5 fruit fly cellular contexts compared by ENCODE assay signal in the genomic region with DNA sequence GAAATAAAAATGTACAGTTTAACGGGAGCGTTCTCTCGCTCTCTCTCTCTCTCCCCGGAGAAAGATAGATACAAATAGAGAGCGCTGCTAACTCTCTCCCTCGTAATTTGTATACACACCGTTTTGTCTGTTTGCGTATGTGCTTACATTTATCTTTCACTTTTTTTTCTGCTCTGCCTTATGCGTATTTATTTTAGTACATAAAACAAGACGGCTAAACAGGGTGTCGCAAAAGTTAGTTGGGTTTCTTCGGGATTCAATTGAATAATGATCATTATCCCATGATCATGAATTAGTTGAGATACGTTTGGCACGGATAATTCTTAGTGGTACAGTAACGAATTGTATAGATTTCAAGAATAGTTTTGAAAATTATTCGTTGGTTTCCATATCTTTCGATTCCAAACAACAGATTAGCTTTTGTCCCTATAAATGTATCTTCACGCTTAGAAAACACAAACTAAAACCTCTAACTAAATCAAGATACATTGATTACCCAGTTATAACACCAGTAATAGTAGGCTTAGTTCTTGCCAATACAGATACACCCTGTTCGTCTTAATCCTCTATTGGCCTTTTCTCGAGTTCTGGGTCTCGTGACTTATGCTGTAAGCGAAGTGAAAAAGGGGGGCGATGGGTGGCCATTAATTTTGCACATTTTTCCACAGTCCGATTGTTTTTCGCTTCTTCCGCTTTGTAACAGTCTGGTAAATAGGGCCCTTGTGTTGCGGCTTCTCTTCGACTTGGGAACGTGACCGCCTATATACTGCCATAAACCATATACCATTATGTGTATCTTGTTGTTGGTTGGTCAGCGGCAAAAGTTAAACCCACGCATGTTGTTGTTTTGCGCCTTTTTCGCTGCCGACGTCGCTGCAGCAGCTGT.
TF ChIP-seq lines count a peak whose summit lies in the region.

No protein-coding gene starts in this region.

- TF ChIP-seq CTCF in whole organism, embryonic (GFP tag; optimal IDR thresholded peaks at IDR 0.05; lab: Kevin White, UChicago) = peak; percentile 41

TF ChIP-seq in whole organism, adult, 20 proteins besides CTCF, POLR2A, EP300 and RAD21 (continues in another document):
- TF ChIP-seq cnc (optimal IDR thresholded peaks at IDR 0.05; lab: Kevin White, UChicago) (no peak), cic (GFP tag; optimal IDR thresholded peaks at IDR 0.05; lab: Kevin White, UChicago) (no peak), kay (GFP tag; lab: Kevin White, UChicago; ENCODE audit: borderline replicate concordance) (peak; percentile 93), Crg-1 (GFP tag; optimal IDR thresholded peaks at IDR 0.05; lab: Kevin White, UChicago) (peak; percentile 41), CG1620 (GFP tag; optimal IDR thresholded peaks at IDR 0.05; lab: Kevin White, UChicago) (no peak), CG11617 (GFP tag; optimal IDR thresholded peaks at IDR 0.05; lab: Kevin White, UChicago) (peak; percentile 88), CG5204 (GFP tag; optimal IDR thresholded peaks at IDR 0.05; lab: Kevin White, UChicago) (no peak), CG14711 (tag; optimal IDR thresholded peaks at IDR 0.05; lab: Kevin White, UChicago) (peak; percentile 77), CG7045 (GFP tag; optimal IDR thresholded peaks at IDR 0.05; lab: Kevin White, UChicago) (peak; percentile 92), Mnt (GFP tag; optimal IDR thresholded peaks at IDR 0.05; lab: Kevin White, UChicago) (peak; percentile 56), Hr96 (GFP tag; optimal IDR thresholded peaks at IDR 0.05; lab: Kevin White, UChicago) (peak; percentile 79), CG33017 (tag; optimal IDR thresholded peaks at IDR 0.05; lab: Kevin White, UChicago) (peak; percentile 90), tj (GFP tag; optimal IDR thresholded peaks at IDR 0.05; lab: Kevin White, UChicago) (peak; percentile 3), bab1 (GFP tag; optimal IDR thresholded peaks at IDR 0.05; lab: Kevin White, UChicago) (peak; percentile 42), CG12768 (GFP tag; optimal IDR thresholded peaks at IDR 0.05; lab: Kevin White, UChicago) (peak; percentile 89), CG7101 (tag; optimal IDR thresholded peaks at IDR 0.05; lab: Kevin White, UChicago) (peak; percentile 82)

TF ChIP-seq in whole organism, embryonic, 481 proteins besides CTCF, POLR2A, EP300 and RAD21 (continues in another document):
- TF ChIP-seq inv (GFP tag; IDR thresholded peaks at IDR 0.05; lab: Robert Waterston, UW; ENCODE audit: partially characterized antibody) (no peak), CG4707 (GFP tag; optimal IDR thresholded peaks at IDR 0.05; lab: Kevin White, UChicago) (peak; percentile 88), CG2199 (GFP tag; IDR thresholded peaks at IDR 0.05; lab: Robert Waterston, UW) (no peak), fd96Cb (tag; optimal IDR thresholded peaks at IDR 0.05; lab: Kevin White, UChicago) (peak; percentile 61), Oaz (GFP tag; IDR thresholded peaks at IDR 0.05; lab: Robert Waterston, UW) (no peak), Awh (GFP tag; IDR thresholded peaks at IDR 0.05; lab: Robert Waterston, UW) (no peak), gt (GFP tag; IDR thresholded peaks at IDR 0.05; lab: Robert Waterston, UW) (no peak), pan (optimal IDR thresholded peaks at IDR 0.05; lab: Kevin White, UChicago) (no peak), pan (GFP tag; optimal IDR thresholded peaks at IDR 0.05 in 1 of 2, IDR thresholded peaks at IDR 0.05 in 1 of 2) (no peak), fd64A (GFP tag; optimal IDR thresholded peaks at IDR 0.05; lab: Kevin White, UChicago) (peak; percentile 88), Taf1 (GFP tag; IDR thresholded peaks at IDR 0.05; lab: Robert Waterston, UW) (no peak), Trl (optimal IDR thresholded peaks at IDR 0.05; lab: Kevin White, UChicago) (peak; percentile 98), Trl (GFP tag; optimal IDR thresholded peaks at IDR 0.05; lab: Kevin White, UChicago) (peak; percentile 58), Dad (GFP tag; optimal IDR thresholded peaks at IDR 0.05; lab: Kevin White, UChicago) (peak; percentile 73), bab2 (GFP tag; optimal IDR thresholded peaks at IDR 0.05; lab: Kevin White, UChicago) (peak; percentile 71), CG3838 (GFP tag; optimal IDR thresholded peaks at IDR 0.05; lab: Kevin White, UChicago) (no peak), CG8944 (GFP tag; optimal IDR thresholded peaks at IDR 0.05; lab: Kevin White, UChicago) (peak; percentile 49)

TF ChIP-seq in whole organism, prepupa, 60 proteins besides CTCF, POLR2A, EP300 and RAD21 (continues in another document):
- TF ChIP-seq CG6854 (GFP tag; optimal IDR thresholded peaks at IDR 0.05; lab: Kevin White, UChicago) (peak; percentile 81), Eip78C (GFP tag; lab: Kevin White, UChicago) (peak; percentile 98), Ets21C (GFP tag; optimal IDR thresholded peaks at IDR 0.05; lab: Kevin White, UChicago) (peak; percentile 68), dsx (GFP tag; optimal IDR thresholded peaks at IDR 0.05; lab: Kevin White, UChicago; ENCODE audit: poor library complexity, severe bottlenecking) (peak; percentile 77), Lpt (GFP tag; optimal IDR thresholded peaks at IDR 0.05; lab: Kevin White, UChicago) (peak; percentile 67), CG1621 (tag; optimal IDR thresholded peaks at IDR 0.05; lab: Kevin White, UChicago) (peak; percentile 80), achi (GFP tag; optimal IDR thresholded peaks at IDR 0.05; lab: Kevin White, UChicago) (peak; percentile 89), Hr4 (GFP tag; optimal IDR thresholded peaks at IDR 0.05; lab: Kevin White, UChicago) (peak; percentile 93), Hr38 (GFP tag; optimal IDR thresholded peaks at IDR 0.05; lab: Kevin White, UChicago) (peak; percentile 23), CG11902 (GFP tag; optimal IDR thresholded peaks at IDR 0.05; lab: Kevin White, UChicago) (peak; percentile 68), CG3032 (tag; optimal IDR thresholded peaks at IDR 0.05; lab: Kevin White, UChicago) (peak; percentile 90), Eip93F (GFP tag; optimal IDR thresholded peaks at IDR 0.05; lab: Kevin White, UChicago) (peak; percentile 40), CG16779 (tag; optimal IDR thresholded peaks at IDR 0.05; lab: Kevin White, UChicago) (peak; percentile 80), CG15336 (GFP tag; IDR thresholded peaks at IDR 0.05; lab: Robert Waterston, UW) (no peak), CG34406 (GFP tag; optimal IDR thresholded peaks at IDR 0.05; lab: Kevin White, UChicago) (peak; percentile 90), pdm3 (GFP tag; optimal IDR thresholded peaks at IDR 0.05; lab: Kevin White, UChicago) (peak; percentile 89), eg (GFP tag; IDR thresholded peaks at IDR 0.05; lab: Robert Waterston, UW) (no peak)

TF ChIP-seq in whole organism, pupa, 21 proteins besides CTCF, POLR2A, EP300 and RAD21 (continues in another document):
- peak; percentile 74 for TF ChIP-seq gl (tag; optimal IDR thresholded peaks at IDR 0.05; lab: Kevin White, UChicago)
- no peak for TF ChIP-seq fd96Ca (GFP tag; IDR thresholded peaks at IDR 0.05; lab: Robert Waterston, UW)
- peak; percentile 87 for TF ChIP-seq CG15710 (tag; optimal IDR thresholded peaks at IDR 0.05; lab: Kevin White, UChicago)
- TF ChIP-seq EcR (GFP tag; optimal IDR thresholded peaks at IDR 0.05; lab: Kevin White, UChicago) = peak; percentile 25
- peak; percentile 86 for TF ChIP-seq CG9948 (tag; optimal IDR thresholded peaks at IDR 0.05; lab: Kevin White, UChicago)
- peak; percentile 83 for TF ChIP-seq CG34367 (tag; optimal IDR thresholded peaks at IDR 0.05; lab: Kevin White, UChicago)
- TF ChIP-seq Snoo (tag; optimal IDR thresholded peaks at IDR 0.05; lab: Kevin White, UChicago) = peak; percentile 84
- TF ChIP-seq CG13204 (GFP tag; optimal IDR thresholded peaks at IDR 0.05; lab: Kevin White, UChicago) = peak; percentile 43
- no peak for TF ChIP-seq CG4496 (GFP tag; IDR thresholded peaks at IDR 0.05; lab: Robert Waterston, UW)
- peak; percentile 87 for TF ChIP-seq CG17806 (tag; optimal IDR thresholded peaks at IDR 0.05; lab: Kevin White, UChicago)
- no peak for TF ChIP-seq rn (GFP tag; IDR thresholded peaks at IDR 0.05; lab: Robert Waterston, UW)
- TF ChIP-seq CG14655 (GFP tag; optimal IDR thresholded peaks at IDR 0.05; lab: Kevin White, UChicago) = peak; percentile 97
- peak; percentile 87 for TF ChIP-seq Pif1B (GFP tag; optimal IDR thresholded peaks at IDR 0.05; lab: Kevin White, UChicago)
- no peak for TF ChIP-seq D1 (tag; optimal IDR thresholded peaks at IDR 0.05; lab: Kevin White, UChicago)
- TF ChIP-seq CG32121 (GFP tag; IDR thresholded peaks at IDR 0.05; lab: Robert Waterston, UW) = no peak
- TF ChIP-seq Ets98B (GFP tag; IDR thresholded peaks at IDR 0.05; lab: Robert Waterston, UW) = no peak
- peak; percentile 96 for TF ChIP-seq CG8301 (tag; optimal IDR thresholded peaks at IDR 0.05; lab: Kevin White, UChicago)
- TF ChIP-seq Pif1A (GFP tag; optimal IDR thresholded peaks at IDR 0.05; lab: Kevin White, UChicago) = peak; percentile 91

TF ChIP-seq in whole organism, wandering third instar larva, 38 proteins besides CTCF, POLR2A, EP300 and RAD21 (continues in another document):
- peak; percentile 21 for TF ChIP-seq sage (GFP tag; optimal IDR thresholded peaks at IDR 0.05; lab: Kevin White, UChicago)
- peak; percentile 57 for TF ChIP-seq h (GFP tag; optimal IDR thresholded peaks at IDR 0.05; lab: Kevin White, UChicago)
- TF ChIP-seq dsf (GFP tag; optimal IDR thresholded peaks at IDR 0.05; lab: Kevin White, UChicago; ENCODE audit: borderline replicate concordance) = peak; percentile 38
- TF ChIP-seq woc (GFP tag; optimal IDR thresholded peaks at IDR 0.05; lab: Kevin White, UChicago) = peak; percentile 17
- no peak for TF ChIP-seq CG32264 (GFP tag; optimal IDR thresholded peaks at IDR 0.05; lab: Kevin White, UChicago)
- TF ChIP-seq dmrt93B (GFP tag; optimal IDR thresholded peaks at IDR 0.05; lab: Kevin White, UChicago) = peak; percentile 51
- no peak for TF ChIP-seq CrebA (GFP tag; optimal IDR thresholded peaks at IDR 0.05; lab: Kevin White, UChicago; ENCODE audit: borderline replicate concordance)
- no peak for TF ChIP-seq tai (GFP tag; optimal IDR thresholded peaks at IDR 0.05; lab: Kevin White, UChicago)
- no peak for TF ChIP-seq usp (GFP tag; optimal IDR thresholded peaks at IDR 0.05; lab: Kevin White, UChicago)
- TF ChIP-seq HLH106 (tag; optimal IDR thresholded peaks at IDR 0.05; lab: Kevin White, UChicago) = peak; percentile 78
- peak; percentile 81 for TF ChIP-seq fru (GFP tag; optimal IDR thresholded peaks at IDR 0.05; lab: Kevin White, UChicago)
- TF ChIP-seq CG9705 (GFP tag; optimal IDR thresholded peaks at IDR 0.05; lab: Kevin White, UChicago) = peak; percentile 54
- peak; percentile 87 for TF ChIP-seq Hr83 (GFP tag; optimal IDR thresholded peaks at IDR 0.05; lab: Kevin White, UChicago; ENCODE audit: poor library complexity, severe bottlenecking)
- no peak for TF ChIP-seq pan (optimal IDR thresholded peaks at IDR 0.05; lab: Kevin White, UChicago)
- peak; percentile 63 for TF ChIP-seq sv (GFP tag; optimal IDR thresholded peaks at IDR 0.05; lab: Kevin White, UChicago)
- peak; percentile 63 for TF ChIP-seq OdsH (GFP tag; optimal IDR thresholded peaks at IDR 0.05; lab: Kevin White, UChicago)
- TF ChIP-seq GATAd (GFP tag; optimal IDR thresholded peaks at IDR 0.05; lab: Kevin White, UChicago) = no peak
- TF ChIP-seq Jra (GFP tag; optimal IDR thresholded peaks at IDR 0.05; lab: Kevin White, UChicago) = peak; percentile 6
- TF ChIP-seq ey (GFP tag; optimal IDR thresholded peaks at IDR 0.05; lab: Kevin White, UChicago) = peak; percentile 58
- TF ChIP-seq brk (GFP tag; optimal IDR thresholded peaks at IDR 0.05; lab: Kevin White, UChicago) = no peak
